Fruit fly (Drosophila melanogaster) whole organism, wandering third instar larva: ENCODE data around the gene Cht6.

ENCODE experiments used
- Dfd ChIP-seq: fragments of >200 bp; optimal IDR thresholded peaks from 2 replicates; lab custom pipeline; 2017; ENCODE audit warnings: missing biosample characterization, missing genetic modification characterization
- GATAd ChIP-seq: sonication (Bioruptor generic); optimal IDR thresholded peaks from 2 replicates; lab custom pipeline; 2016; ENCODE audit warnings: missing biosample characterization, missing genetic modification characterization
- Hr83 ChIP-seq: fragments of 200-300 bp; sonication (Bioruptor generic); optimal IDR thresholded peaks from 2 replicates; lab custom pipeline; 2016; ENCODE audit warnings: missing biosample characterization, mild to moderate bottlenecking, missing genetic modification characterization, moderate library complexity; ENCODE audit not compliant: poor library complexity, severe bottlenecking
- Jra ChIP-seq: sonication (Bioruptor generic); optimal IDR thresholded peaks from 2 replicates; lab custom pipeline; 2016; ENCODE audit warnings: missing biosample characterization, missing genetic modification characterization
- Myc ChIP-seq: fragments of >200 bp; optimal IDR thresholded peaks from 2 replicates; lab custom pipeline; 2017
- br ChIP-seq: fragments of 200-800 bp; sonication (Bioruptor generic); optimal IDR thresholded peaks from 2 replicates; lab custom pipeline; 2016; ENCODE audit warnings: missing biosample characterization, missing genetic modification characterization
- ey ChIP-seq: fragments of 200-800 bp; sonication (Bioruptor generic); optimal IDR thresholded peaks from 2 replicates; lab custom pipeline; 2016; ENCODE audit warnings: missing biosample characterization, missing genetic modification characterization
- fru ChIP-seq: fragments of 200-800 bp; sonication (Bioruptor generic); optimal IDR thresholded peaks from 3 replicates; lab custom pipeline; 2016; ENCODE audit warnings: missing biosample characterization, mild to moderate bottlenecking, missing genetic modification characterization
- h ChIP-seq: fragments of 200-800 bp; sonication (Bioruptor generic); optimal IDR thresholded peaks from 3 replicates; lab custom pipeline; 2016; ENCODE audit warnings: missing biosample characterization, mild to moderate bottlenecking, missing genetic modification characterization
- pan ChIP-seq: fragments of >200 bp; optimal IDR thresholded peaks from 2 replicates; lab custom pipeline; 2017
- usp ChIP-seq: fragments of >200 bp; optimal IDR thresholded peaks from 2 replicates; lab custom pipeline; 2017; ENCODE audit warnings: missing biosample characterization, missing genetic modification characterization

DNA sequence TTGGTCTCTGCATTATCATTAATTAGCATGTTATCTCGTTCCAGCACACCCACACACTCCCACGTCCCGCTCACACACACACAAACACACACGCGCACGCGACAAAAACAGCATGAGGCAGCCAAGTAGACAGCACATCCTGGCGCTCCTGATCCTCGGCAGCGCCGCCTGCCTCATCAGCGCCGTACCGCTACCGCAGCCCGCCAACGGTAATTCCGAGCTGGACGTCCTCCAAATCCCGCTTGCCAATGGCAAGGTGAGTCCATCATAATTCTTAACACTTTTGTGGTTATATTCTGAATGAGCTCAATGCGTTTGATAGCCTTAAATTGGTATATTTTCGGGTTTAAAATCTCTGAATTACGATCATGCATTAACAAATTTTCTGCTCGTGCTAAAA lies 23.7 kb upstream of the Cht6 start:
- no peak for TF ChIP-seq GATAd (GFP tag; lab: Kevin White, UChicago)
- no peak for TF ChIP-seq Jra (GFP tag; lab: Kevin White, UChicago)
- TF ChIP-seq usp (GFP tag; lab: Kevin White, UChicago), result no peak
- TF ChIP-seq Hr83, result no peak
- TF ChIP-seq h, result no peak
- no peak for TF ChIP-seq ey (GFP tag; lab: Kevin White, UChicago)
- no peak for TF ChIP-seq br (GFP tag; lab: Kevin White, UChicago)
- no peak for TF ChIP-seq Dfd (GFP tag; lab: Kevin White, UChicago)
- no peak for TF ChIP-seq Myc (lab: Kevin White, UChicago)
- TF ChIP-seq fru (GFP tag; lab: Kevin White, UChicago), result no peak
- TF ChIP-seq pan (lab: Kevin White, UChicago), result no peak
